Worm (Caenorhabditis elegans) whole organism, early embryonic: Measurements from ENCODE around the gene T20D4.11.
"Not testable (repeated sequence)": the region's sequence is repeated elsewhere in the genome, so short reads cannot be mapped to it uniquely, and the experiment has no call there.

Experiments
- B0310.2 ChIP-seq: sonication (generic microtip); optimal IDR thresholded peaks from 2 replicates; lab custom pipeline; 2016; ENCODE audit warnings: mild to moderate bottlenecking, missing genetic modification characterization, missing compliant biosample characterization
- F13C5.2 ChIP-seq: sonication (generic microtip); optimal IDR thresholded peaks from 2 replicates; lab custom pipeline; 2017; ENCODE audit warnings: mild to moderate bottlenecking, missing genetic modification characterization, inconsistent platforms, missing compliant biosample characterization
- aly-1 ChIP-seq: sonication (generic microtip); optimal IDR thresholded peaks from 2 replicates; lab custom pipeline; 2016; ENCODE audit warnings: missing genetic modification characterization, missing compliant biosample characterization
- ama-1 ChIP-seq: fragments of 150-350 bp; optimal IDR thresholded peaks from 2 replicates; lab custom pipeline; 2014
- ceh-13 ChIP-seq: fragments of 200-800 bp; sonication (Bioruptor generic); optimal IDR thresholded peaks from 2 replicates; lab custom pipeline; 2018; ENCODE audit warnings: mild to moderate bottlenecking, missing genetic modification characterization, missing compliant biosample characterization
- ceh-36 ChIP-seq: sonication (generic microtip); optimal IDR thresholded peaks from 2 replicates; lab custom pipeline; 2016; ENCODE audit warnings: missing genetic modification characterization, inconsistent platforms, missing compliant biosample characterization
- ets-7 ChIP-seq: sonication (generic microtip); optimal IDR thresholded peaks from 2 replicates; lab custom pipeline; 2016; ENCODE audit warnings: missing genotype, missing genetic modification characterization, missing compliant biosample characterization
- flt-1 ChIP-seq: fragments of 200-800 bp; sonication (Bioruptor generic); IDR thresholded peaks from 2 replicates; pipeline ENCODE4 v1.3.6; 2022; ENCODE audit warnings: missing genetic modification characterization, missing compliant biosample characterization
- hmbx-1 ChIP-seq: sonication (generic microtip); optimal IDR thresholded peaks from 2 replicates; lab custom pipeline; 2016; ENCODE audit warnings: mild to moderate bottlenecking, missing genetic modification characterization, missing compliant biosample characterization
- hmg-4 ChIP-seq: fragments of 200-800 bp; sonication (Bioruptor generic); optimal IDR thresholded peaks from 2 replicates; lab custom pipeline; 2018; ENCODE audit warnings: mild to moderate bottlenecking, missing genetic modification characterization, missing compliant biosample characterization
- hnd-1 ChIP-seq: sonication (generic microtip); optimal IDR thresholded peaks from 2 replicates; lab custom pipeline; 2016; ENCODE audit warnings: missing genetic modification characterization, missing compliant biosample characterization
- pes-1 ChIP-seq: fragments of 200-800 bp; sonication (Bioruptor generic); IDR thresholded peaks from 2 replicates; pipeline ENCODE4 v1.3.6; 2022; ENCODE audit warnings: missing genetic modification reagents, missing genetic modification characterization, missing compliant biosample characterization
- scrt-1 ChIP-seq: fragments of 200-800 bp; sonication (Bioruptor generic); IDR thresholded peaks from 2 replicates; pipeline ENCODE4 v1.3.6; 2022; ENCODE audit warnings: missing genetic modification characterization, missing compliant biosample characterization
- sea-1 ChIP-seq: fragments of 200-800 bp; sonication (Bioruptor generic); conservative IDR thresholded peaks from 2 replicates; pipeline ENCODE4 v1.3.6; 2022; ENCODE audit warnings: missing genetic modification characterization, missing compliant biosample characterization
- tbx-11 ChIP-seq: fragments of 200-800 bp; sonication (Bioruptor generic); IDR thresholded peaks from 2 replicates; pipeline ENCODE4 v1.3.6; 2022; ENCODE audit warnings: missing genetic modification characterization, missing compliant biosample characterization
- tbx-37 ChIP-seq: fragments of 200-800 bp; sonication (Bioruptor generic); conservative IDR thresholded peaks from 2 replicates; pipeline ENCODE4 v1.3.6; 2022; ENCODE audit warnings: missing genetic modification reagents, missing genetic modification characterization, missing compliant biosample characterization
- tra-4 ChIP-seq: sonication (generic microtip); optimal IDR thresholded peaks from 2 replicates; lab custom pipeline; 2017; ENCODE audit warnings: missing genetic modification characterization, missing compliant biosample characterization

T20D4.11 gene

DNA sequence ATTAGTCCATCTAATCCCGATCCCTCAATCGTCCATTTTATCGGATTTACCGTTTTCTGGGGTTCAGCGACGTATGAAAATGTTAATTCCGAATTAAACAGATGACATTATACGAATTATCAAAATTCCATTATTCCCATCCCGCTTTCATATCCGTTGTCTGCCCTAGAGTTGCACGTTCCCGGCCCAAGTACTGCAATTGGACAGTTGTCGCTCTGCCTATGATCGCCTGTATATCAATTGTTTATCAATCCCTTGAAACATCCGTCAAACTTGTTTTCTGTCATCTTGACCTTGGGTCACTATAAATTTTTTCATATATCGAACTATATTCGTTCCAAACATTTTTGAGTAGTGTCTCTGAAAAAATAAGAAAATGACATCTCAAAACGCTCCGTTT is 40.2 kb upstream of the T20D4.11 start, which contains the start of gene C04E12.5:
TSS of gene C04E12.5 (plus strand) at position 301 of the 400 bp plus-strand sequence.
- TF ChIP-seq aly-1 (tag; lab: Kevin White, UChicago) (no peak), ceh-36 (tag; lab: Kevin White, UChicago) (no peak), tra-4 (tag; lab: Kevin White, UChicago) (no peak)

- TF ChIP-seq tbx-11 (no peak), hmg-4 (GFP tag; lab: Kevin White, UChicago) (no peak), F13C5.2 (tag; lab: Kevin White, UChicago) (no peak), ama-1 (no peak), aly-1 (tag; lab: Kevin White, UChicago) (no peak), flt-1 (no peak), B0310.2 (tag; lab: Kevin White, UChicago) (no peak)
Observed at ce11 chrV:3361633-3362032, 36.9 kb upstream of the T20D4.11 start.

- TF ChIP-seq F13C5.2 (tag; lab: Kevin White, UChicago) (no peak), scrt-1 (GFP tag; lab: Robert Waterston, UW) (no peak), tbx-11 (no peak), ceh-13 (GFP tag; lab: Kevin White, UChicago) (no peak), ceh-36 (tag; lab: Kevin White, UChicago) (no peak)
Observed at ce11 chrV:3362475-3362874, 36.0 kb upstream of the T20D4.11 start, which contains the start of gene C04E12.4. C04E12.4 (plus strand) TSS chrV:3362775.

ce11 chrV:3367773-3368172 is 30.7 kb upstream of the T20D4.11 start, which contains the start of gene C04E12.2:
C04E12.2 (plus strand) TSS chrV:3368073.
- not testable (repeated sequence) for TF ChIP-seq F13C5.2 (tag; lab: Kevin White, UChicago); B0310.2 (tag; lab: Kevin White, UChicago); tbx-11

DNA sequence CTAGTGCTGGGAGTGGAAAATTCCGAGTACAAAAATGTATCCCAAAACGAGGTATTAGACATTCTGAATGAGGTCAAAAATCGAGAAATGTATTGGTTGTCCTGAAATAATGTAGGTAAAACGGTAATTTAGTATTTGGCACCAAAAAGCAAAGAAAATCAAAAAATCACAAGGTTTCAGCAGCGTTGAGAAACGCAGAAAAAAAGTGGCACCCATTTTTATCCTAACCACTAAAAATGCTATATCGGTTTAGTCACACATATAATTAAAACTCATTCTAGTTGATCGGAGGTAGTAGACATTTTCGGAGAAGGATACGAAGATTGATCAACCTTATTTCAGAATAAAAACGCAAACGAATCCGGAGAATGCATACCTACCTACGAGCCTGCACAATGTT is 25.8 kb upstream of the T20D4.11 start, which contains the start of gene srx-121:
TSS of gene srx-121 (minus strand) at position 101 of the 400 bp plus-strand sequence.
- no peak for TF ChIP-seq F13C5.2 (tag; lab: Kevin White, UChicago)

ce11 chrV:3376973-3377372 is 21.5 kb upstream of the T20D4.11 start, which contains the start of gene srbc-2:
srbc-2 (minus strand) TSS chrV:3377073.
- TF ChIP-seq ets-7 (tag; lab: Kevin White, UChicago) (no peak), ama-1 (no peak)

DNA sequence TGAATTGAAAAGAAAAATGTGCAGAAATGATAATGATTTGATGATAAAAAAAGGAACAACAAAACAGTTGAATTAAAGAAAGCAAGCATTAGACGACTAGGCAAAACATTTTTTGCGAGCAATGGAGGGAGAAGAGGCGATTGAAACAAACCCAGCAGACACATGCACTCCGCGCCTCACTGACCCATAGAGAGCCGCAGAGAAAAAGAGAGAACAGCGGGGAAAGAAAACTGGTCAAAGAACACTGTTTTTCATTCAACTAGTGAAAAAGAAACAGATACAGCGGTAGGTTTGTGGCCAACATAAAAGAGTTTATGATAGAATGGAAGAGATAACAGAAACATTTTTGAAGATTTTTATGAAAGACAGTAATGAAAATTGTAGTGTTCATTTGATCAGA is 10.2 kb upstream of the T20D4.11 start:
- TF ChIP-seq ama-1: no peak
- TF ChIP-seq aly-1 (tag; lab: Kevin White, UChicago): no peak
- TF ChIP-seq scrt-1 (GFP tag; lab: Robert Waterston, UW): no peak
- TF ChIP-seq hnd-1 (tag; lab: Kevin White, UChicago): no peak
- no peak for TF ChIP-seq F13C5.2 (tag; lab: Kevin White, UChicago)
- no peak for TF ChIP-seq ceh-36 (tag; lab: Kevin White, UChicago)
- no peak for TF ChIP-seq B0310.2 (tag; lab: Kevin White, UChicago)
- TF ChIP-seq ceh-13 (GFP tag; lab: Kevin White, UChicago): no peak
- TF ChIP-seq tra-4 (tag; lab: Kevin White, UChicago): no peak
- TF ChIP-seq ets-7 (tag; lab: Kevin White, UChicago): no peak
- TF ChIP-seq hmbx-1: no peak
- no peak for TF ChIP-seq flt-1
- TF ChIP-seq hmg-4 (GFP tag; lab: Kevin White, UChicago): no peak
- no peak for TF ChIP-seq tbx-37 (GFP tag; lab: Robert Waterston, UW)
- TF ChIP-seq tbx-11: no peak
- no peak for TF ChIP-seq sea-1 (GFP tag; lab: Robert Waterston, UW)
- no peak for TF ChIP-seq pes-1 (GFP tag; lab: Robert Waterston, UW)

ce11 chrV:3391005-3391404 is 7.5 kb upstream of the T20D4.11 start:
- TF ChIP-seq pes-1 (GFP tag; lab: Robert Waterston, UW) (no peak), tbx-11 (no peak)

- TF ChIP-seq aly-1 (tag; lab: Kevin White, UChicago) (no peak), scrt-1 (GFP tag; lab: Robert Waterston, UW) (no peak), flt-1 (no peak), ceh-13 (GFP tag; lab: Kevin White, UChicago) (no peak), tbx-37 (GFP tag; lab: Robert Waterston, UW) (no peak), tbx-11 (no peak), hmg-4 (GFP tag; lab: Kevin White, UChicago) (no peak), ama-1 (no peak), ets-7 (tag; lab: Kevin White, UChicago) (no peak), sea-1 (GFP tag; lab: Robert Waterston, UW) (no peak), hnd-1 (tag; lab: Kevin White, UChicago) (no peak), hmbx-1 (no peak), ceh-36 (tag; lab: Kevin White, UChicago) (no peak), B0310.2 (tag; lab: Kevin White, UChicago) (no peak), F13C5.2 (tag; lab: Kevin White, UChicago) (no peak), tra-4 (tag; lab: Kevin White, UChicago) (no peak), pes-1 (GFP tag; lab: Robert Waterston, UW) (no peak)
Observed at ce11 chrV:3394065-3394464, 4.4 kb upstream of the T20D4.11 start.
